Worm (Caenorhabditis elegans): Measurements from ENCODE around the gene Y5H2A.4.

Gene Y5H2A.4

ce11 chrV:2225130-2225529, 49.0 kb downstream of the Y5H2A.4 start, which contains the start of gene nhr-103:
Gene nhr-103, plus strand, starts transcription at chrV:2225430.
- TF ChIP-seq ZK546.5 (tag; optimal IDR thresholded peaks at IDR 0.05), result no peak
- TF ChIP-seq crh-2 (tag; optimal IDR thresholded peaks at IDR 0.05), result no peak
- no peak for TF ChIP-seq unc-62 (GFP tag; optimal IDR thresholded peaks at IDR 0.05)
- TF ChIP-seq nhr-77 (tag; optimal IDR thresholded peaks at IDR 0.05), result no peak
- TF ChIP-seq ztf-1 (GFP tag; conservative IDR thresholded peaks at IDR 0.05), result no peak
- TF ChIP-seq nhr-129 (tag; optimal IDR thresholded peaks at IDR 0.05), result no peak
- no peak for TF ChIP-seq C34F6.9 (tag; optimal IDR thresholded peaks at IDR 0.05)
- TF ChIP-seq nhr-23 (tag; optimal IDR thresholded peaks at IDR 0.05), result no peak
- TF ChIP-seq alr-1 (tag; optimal IDR thresholded peaks at IDR 0.05), result no peak
- TF ChIP-seq lin-11 (tag; optimal IDR thresholded peaks at IDR 0.05), result no peak
- TF ChIP-seq zag-1 (tag; optimal IDR thresholded peaks at IDR 0.05), result no peak
- no peak for TF ChIP-seq mdl-1 (tag; optimal IDR thresholded peaks at IDR 0.05)
- no peak for TF ChIP-seq elt-3 (tag; optimal IDR thresholded peaks at IDR 0.05)
- TF ChIP-seq egl-27 (tag; optimal IDR thresholded peaks at IDR 0.05), result no peak
- no peak for TF ChIP-seq ztf-11 (tag; optimal IDR thresholded peaks at IDR 0.05)

All from whole organism, L2 larva.